Worm (Caenorhabditis elegans): ENCODE results near the gene sft-4.

DNA sequence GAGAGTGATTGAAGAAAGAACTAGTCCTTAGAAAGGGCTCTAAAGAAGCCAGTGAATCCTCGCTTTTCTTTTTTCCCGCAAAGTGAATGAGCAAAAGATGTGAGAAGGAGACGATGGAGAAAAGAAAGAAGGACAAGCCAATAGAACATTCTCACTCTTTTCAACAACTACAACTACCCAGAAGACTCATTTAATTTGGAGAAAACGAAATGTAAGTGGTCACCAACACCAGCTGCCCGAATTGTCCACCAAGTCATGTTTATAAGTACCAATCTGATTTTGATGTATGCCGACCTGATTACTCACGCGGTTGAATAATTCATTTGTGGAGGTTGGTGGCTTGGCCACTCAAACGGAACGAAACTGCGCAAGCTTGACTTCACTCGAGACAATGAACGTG is 22.1 kb upstream of the sft-4 start:
- TF ChIP-seq flt-1 (GFP tag; IDR thresholded peaks at IDR 0.05), result no peak
- TF ChIP-seq klf-2 (GFP tag; conservative IDR thresholded peaks at IDR 0.05), result no peak
- no peak for TF ChIP-seq ztf-23 (GFP tag; IDR thresholded peaks at IDR 0.05)
- no peak for TF ChIP-seq cog-1 (tag; optimal IDR thresholded peaks at IDR 0.05)
- no peak for TF ChIP-seq ref-1 (GFP tag; conservative IDR thresholded peaks at IDR 0.05)
- TF ChIP-seq T22C8.4 (GFP tag; IDR thresholded peaks at IDR 0.05), result no peak
- no peak for TF ChIP-seq tab-1 (GFP tag; IDR thresholded peaks at IDR 0.05)
- TF ChIP-seq med-1 (GFP tag; optimal IDR thresholded peaks at IDR 0.05; ENCODE audit: insufficient read depth), result no peak
